Fruit fly (Drosophila melanogaster) whole organism: ENCODE data around the gene RpL7A.

Source experiments
- pan ChIP-seq: fragments of >200 bp; optimal IDR thresholded peaks from 2 replicates; lab custom pipeline; 2017
- psq ChIP-seq: fragments of >200 bp; optimal IDR thresholded peaks from 2 replicates; lab custom pipeline; 2017
- usp ChIP-seq: fragments of >200 bp; optimal IDR thresholded peaks from 2 replicates; lab custom pipeline; 2017; ENCODE audit warnings: missing biosample characterization, missing genetic modification characterization, mixed read lengths

dm6 chrX:6533836-6534357 lies 749 bp upstream of the RpL7A start, which contains the start of gene dx:
- no peak for TF ChIP-seq usp (GFP tag; lab: Kevin White, UChicago)
- TF ChIP-seq psq (lab: Kevin White, UChicago), result no peak
- no peak for TF ChIP-seq pan
